Fruit fly (Drosophila melanogaster): Measurements from ENCODE around the gene RhoGAP68F.

RhoGAP68F gene

dm6 chr3L:12185336-12185735 lies 46.7 kb downstream of the RhoGAP68F start:
- no peak for TF ChIP-seq eve (GFP tag; optimal IDR thresholded peaks at IDR 0.05)
- no peak for TF ChIP-seq ind (GFP tag; optimal IDR thresholded peaks at IDR 0.05)
- no peak for TF ChIP-seq CG3407 (GFP tag; optimal IDR thresholded peaks at IDR 0.05)
- no peak for TF ChIP-seq NK7.1 (GFP tag; optimal IDR thresholded peaks at IDR 0.05)
- TF ChIP-seq trem (tag; optimal IDR thresholded peaks at IDR 0.05) = no peak
- no peak for TF ChIP-seq CG17385 (GFP tag; optimal IDR thresholded peaks at IDR 0.05)
- no peak for TF ChIP-seq CG34376 (GFP tag; optimal IDR thresholded peaks at IDR 0.05)
- no peak for TF ChIP-seq CG4424 (GFP tag; optimal IDR thresholded peaks at IDR 0.05)
- no peak for TF ChIP-seq Mad (GFP tag; optimal IDR thresholded peaks at IDR 0.05)
- no peak for TF ChIP-seq Tbp (GFP tag; optimal IDR thresholded peaks at IDR 0.05)
- no peak for TF ChIP-seq sd (tag; optimal IDR thresholded peaks at IDR 0.05)
- no peak for TF ChIP-seq TFAM (GFP tag; optimal IDR thresholded peaks at IDR 0.05)
- TF ChIP-seq zf30C (GFP tag; optimal IDR thresholded peaks at IDR 0.05) = no peak
- no peak for TF ChIP-seq scrt (GFP tag; optimal IDR thresholded peaks at IDR 0.05)
- TF ChIP-seq yki (optimal IDR thresholded peaks at IDR 0.05) = no peak
- no peak for TF ChIP-seq CG11085 (GFP tag; IDR thresholded peaks at IDR 0.05)
- TF ChIP-seq grau (tag; optimal IDR thresholded peaks at IDR 0.05) = no peak

dm6 chr3L:12188518-12188917 lies 49.9 kb downstream of the RhoGAP68F start, which contains the start of gene Est-6:
Gene Est-6, plus strand, starts transcription at chr3L:12188818.
- TF ChIP-seq CG2678 (tag; optimal IDR thresholded peaks at IDR 0.05) (no peak), lmd (GFP tag; IDR thresholded peaks at IDR 0.05) (no peak), CG14050 (GFP tag; IDR thresholded peaks at IDR 0.05) (no peak), CG3995 (GFP tag; optimal IDR thresholded peaks at IDR 0.05) (no peak), CG7786 (GFP tag; optimal IDR thresholded peaks at IDR 0.05) (no peak), pnt (GFP tag; optimal IDR thresholded peaks at IDR 0.05) (no peak), ind (GFP tag; optimal IDR thresholded peaks at IDR 0.05) (no peak), tap (tag; optimal IDR thresholded peaks at IDR 0.05) (no peak)

- TF ChIP-seq Hsf (GFP tag; optimal IDR thresholded peaks at IDR 0.05) = no peak
- TF ChIP-seq CG3065 (GFP tag; optimal IDR thresholded peaks at IDR 0.05) = no peak
These were observed 51.8 kb downstream of the RhoGAP68F start, which contains the start of gene Est-P for dm6 chr3L:12190433-12190832. Gene Est-P, plus strand, starts transcription at chr3L:12190733.

Measured in whole organism, embryonic.